Worm (Caenorhabditis elegans): ENCODE data around the gene cox-17.
A peak's percentile ranks its signal among the peaks of the same experiment; 100 is the strongest.

The cox-17 gene

ce11 chrIII:178126-178525 lies 12.7 kb upstream of the cox-17 start:
- no peak for TF ChIP-seq unc-62 (GFP tag; optimal IDR thresholded peaks at IDR 0.05)
- TF ChIP-seq zag-1 (tag; optimal IDR thresholded peaks at IDR 0.05): no peak
- TF ChIP-seq nhr-43 (tag; optimal IDR thresholded peaks at IDR 0.05; ENCODE audit: poor library complexity, severe bottlenecking): no peak
- TF ChIP-seq lin-39 (tag; optimal IDR thresholded peaks at IDR 0.05): no peak
- TF ChIP-seq unc-39 (tag; optimal IDR thresholded peaks at IDR 0.05): no peak
- no peak for TF ChIP-seq ZK546.5 (tag; optimal IDR thresholded peaks at IDR 0.05)
- TF ChIP-seq nhr-12 (tag; optimal IDR thresholded peaks at IDR 0.05): no peak
- TF ChIP-seq jun-1 (tag; optimal IDR thresholded peaks at IDR 0.05): no peak
- no peak for TF ChIP-seq nhr-25 (tag; optimal IDR thresholded peaks at IDR 0.05)
- TF ChIP-seq ceh-16 (tag; optimal IDR thresholded peaks at IDR 0.05): no peak
- no peak for TF ChIP-seq nfya-1 (tag; optimal IDR thresholded peaks at IDR 0.05; ENCODE audit: insufficient read depth)
- no peak for TF ChIP-seq tbx-2 (tag; optimal IDR thresholded peaks at IDR 0.05)

- no peak for TF ChIP-seq skn-1 (tag; optimal IDR thresholded peaks at IDR 0.05)
- no peak for TF ChIP-seq unc-39 (tag; optimal IDR thresholded peaks at IDR 0.05)
- no peak for TF ChIP-seq nhr-237 (tag; optimal IDR thresholded peaks at IDR 0.05)
- TF ChIP-seq ZK546.5 (tag; optimal IDR thresholded peaks at IDR 0.05): no peak
- no peak for TF ChIP-seq sea-2 (GFP tag; optimal IDR thresholded peaks at IDR 0.05)
- no peak for TF ChIP-seq nhr-28 (tag; optimal IDR thresholded peaks at IDR 0.05)
- TF ChIP-seq mdl-1 (tag; optimal IDR thresholded peaks at IDR 0.05): no peak
- no peak for TF ChIP-seq hmg-11 (tag; optimal IDR thresholded peaks at IDR 0.05)
Measured at ce11 chrIII:179123-179592, 11.6 kb upstream of the cox-17 start, which contains the start of gene F40G9.6. Gene F40G9.6, plus strand, starts transcription at chrIII:179542.

ce11 chrIII:180963-181362 lies 9.8 kb upstream of the cox-17 start, which contains the start of gene F40G9.5:
Gene F40G9.5, plus strand, starts transcription at chrIII:181263.
- TF ChIP-seq pha-4 (tag; optimal IDR thresholded peaks at IDR 0.05) (no peak), ztf-11 (tag; optimal IDR thresholded peaks at IDR 0.05) (no peak), ama-1 (optimal IDR thresholded peaks at IDR 0.05) (no peak), elt-3 (tag; optimal IDR thresholded peaks at IDR 0.05) (no peak), unc-62 (GFP tag; optimal IDR thresholded peaks at IDR 0.05) (no peak), R02D3.7 (tag; optimal IDR thresholded peaks at IDR 0.05) (no peak), ZK546.5 (tag; optimal IDR thresholded peaks at IDR 0.05) (no peak), ceh-16 (tag; optimal IDR thresholded peaks at IDR 0.05) (no peak), ceh-28 (tag; optimal IDR thresholded peaks at IDR 0.05) (no peak), fkh-2 (tag; optimal IDR thresholded peaks at IDR 0.05) (no peak), sea-2 (GFP tag; optimal IDR thresholded peaks at IDR 0.05) (no peak), unc-39 (tag; optimal IDR thresholded peaks at IDR 0.05) (no peak), nhr-11 (tag; optimal IDR thresholded peaks at IDR 0.05) (no peak), fkh-10 (GFP tag; optimal IDR thresholded peaks at IDR 0.05) (no peak), nhr-67 (tag; optimal IDR thresholded peaks at IDR 0.05) (no peak), daf-12 (tag; optimal IDR thresholded peaks at IDR 0.05) (no peak), nhr-23 (tag; optimal IDR thresholded peaks at IDR 0.05) (no peak), nhr-237 (tag; optimal IDR thresholded peaks at IDR 0.05) (no peak)

ce11 chrIII:182080-182479 lies 8.7 kb upstream of the cox-17 start, which contains the start of gene F40G9.15:
Gene F40G9.15, plus strand, starts transcription at chrIII:182380.
- no peak for TF ChIP-seq mml-1 (tag; optimal IDR thresholded peaks at IDR 0.05)
- no peak for TF ChIP-seq zag-1 (tag; optimal IDR thresholded peaks at IDR 0.05)
- no peak for TF ChIP-seq eor-1 (tag; optimal IDR thresholded peaks at IDR 0.05)
- TF ChIP-seq tbx-2 (tag; optimal IDR thresholded peaks at IDR 0.05): no peak
- TF ChIP-seq fkh-10 (GFP tag; optimal IDR thresholded peaks at IDR 0.05): no peak
- TF ChIP-seq unc-62 (GFP tag; optimal IDR thresholded peaks at IDR 0.05): no peak
- no peak for TF ChIP-seq elt-1 (tag; optimal IDR thresholded peaks at IDR 0.05)
- TF ChIP-seq ZK546.5 (tag; optimal IDR thresholded peaks at IDR 0.05): no peak
- no peak for TF ChIP-seq ceh-16 (tag; optimal IDR thresholded peaks at IDR 0.05)
- TF ChIP-seq ceh-82 (tag; optimal IDR thresholded peaks at IDR 0.05): no peak
- no peak for TF ChIP-seq jun-1 (tag; optimal IDR thresholded peaks at IDR 0.05)
- TF ChIP-seq skn-1 (tag; optimal IDR thresholded peaks at IDR 0.05): no peak
- no peak for TF ChIP-seq ztf-4 (tag; optimal IDR thresholded peaks at IDR 0.05)

- TF ChIP-seq nhr-28 (tag; optimal IDR thresholded peaks at IDR 0.05): no peak
- TF ChIP-seq elt-2 (tag; optimal IDR thresholded peaks at IDR 0.05): peak; percentile 66
- peak; percentile 52 for TF ChIP-seq pqm-1 (tag; optimal IDR thresholded peaks at IDR 0.05)
Measured at ce11 chrIII:183072-183471, 7.7 kb upstream of the cox-17 start.
